Worm (Caenorhabditis elegans) whole organism, L4 larva: ENCODE data around the gene clec-255.

ENCODE experiments used
- D1046.2 ChIP-seq: fragments of 200-800 bp; sonication (Bioruptor generic); IDR thresholded peaks from 2 replicates; pipeline ENCODE4 v1.3.6; 2022; ENCODE audit warnings: missing genetic modification characterization, missing compliant biosample characterization
- aly-2 ChIP-seq: sonication (generic microtip); optimal IDR thresholded peaks from 2 replicates; lab custom pipeline; 2018; ENCODE audit warnings: missing biosample characterization, missing genetic modification characterization
- ama-1 ChIP-seq: fragments of 150-350 bp; optimal IDR thresholded peaks from 2 replicates; lab custom pipeline; 2014; ENCODE audit warnings: inconsistent platforms, mixed read lengths
- ceh-28 ChIP-seq: fragments of 150-350 bp; optimal IDR thresholded peaks from 2 replicates; lab custom pipeline; 2014; ENCODE audit warnings: missing biosample characterization, missing genetic modification reagents, missing genetic modification characterization
- ceh-44 ChIP-seq: fragments of 200-800 bp; sonication (Bioruptor generic); IDR thresholded peaks from 2 replicates; pipeline ENCODE4 v1.3.6; 2022; ENCODE audit warnings: missing genetic modification reagents, missing genetic modification characterization, missing compliant biosample characterization
- ceh-62 ChIP-seq: sonication (generic microtip); optimal IDR thresholded peaks from 2 replicates; lab custom pipeline; 2017; ENCODE audit warnings: missing biosample characterization, missing genetic modification characterization
- daf-16 ChIP-seq, 3 experiments: sonication (generic microtip); optimal IDR thresholded peaks; 2 replicates each; lab custom pipeline; 2016 to 2017; ENCODE audit warnings: missing genetic modification characterization in 3 of 3, missing genetic modification reagents in 3 of 3, mild to moderate bottlenecking in 2 of 3, missing compliant biosample characterization in 2 of 3, missing biosample characterization in 1 of 3, moderate library complexity in 1 of 3
- daf-19 ChIP-seq: fragments of 200-800 bp; sonication (Bioruptor generic); conservative IDR thresholded peaks from 2 replicates; pipeline ENCODE4 v1.3.6; 2022; ENCODE audit warnings: missing genetic modification characterization, missing compliant biosample characterization
- dmd-6 ChIP-seq: fragments of 200-800 bp; sonication (Bioruptor generic); IDR thresholded peaks from 2 replicates; pipeline ENCODE4 v1.3.6; 2022; ENCODE audit warnings: missing genetic modification reagents, missing genetic modification characterization, missing compliant biosample characterization
- dpl-1 ChIP-seq: fragments of 150-350 bp; optimal IDR thresholded peaks from 2 replicates; lab custom pipeline; 2014; ENCODE audit warnings: missing biosample characterization, missing genetic modification reagents, missing genetic modification characterization
- duxl-1 ChIP-seq: sonication (generic microtip); optimal IDR thresholded peaks from 2 replicates; lab custom pipeline; 2016; ENCODE audit warnings: mild to moderate bottlenecking, missing genetic modification characterization, moderate library complexity, missing compliant biosample characterization; ENCODE audit not compliant: poor library complexity
- egl-27 ChIP-seq: sonication (generic microtip); optimal IDR thresholded peaks from 3 replicates; lab custom pipeline; 2017; ENCODE audit warnings: missing biosample characterization, missing genetic modification reagents, missing genetic modification characterization
- fkh-10 ChIP-seq: fragments of 150-350 bp; optimal IDR thresholded peaks from 2 replicates; lab custom pipeline; 2014; ENCODE audit warnings: missing biosample characterization, missing genetic modification reagents, missing genetic modification characterization
- hlh-11 ChIP-seq: fragments of 200-800 bp; sonication (Bioruptor generic); optimal IDR thresholded peaks from 2 replicates; lab custom pipeline; 2018; ENCODE audit warnings: mild to moderate bottlenecking, missing genetic modification characterization, missing compliant biosample characterization
- lim-7 ChIP-seq: fragments of 200-800 bp; sonication (Bioruptor generic); IDR thresholded peaks from 2 replicates; pipeline ENCODE4 v1.3.6; 2022; ENCODE audit warnings: missing genetic modification characterization, missing compliant biosample characterization
- lin-1 ChIP-seq: fragments of 200-800 bp; sonication (Bioruptor generic); IDR thresholded peaks from 2 replicates; pipeline ENCODE4 v1.3.6; 2022; ENCODE audit warnings: missing genetic modification reagents, missing genetic modification characterization, missing compliant biosample characterization
- lsy-2 ChIP-seq, 2 experiments: fragments of 150-350 bp in 1 of 2; sonication (generic microtip) in 1 of 2; optimal IDR thresholded peaks; 2 replicates each; lab custom pipeline; 2014 to 2017; ENCODE audit warnings: missing biosample characterization in 2 of 2, missing genetic modification characterization in 2 of 2
- mdl-1 ChIP-seq, 2 experiments: fragments of 150-350 bp in 1 of 2; sonication (generic microtip) in 1 of 2; optimal IDR thresholded peaks; 2 replicates each; lab custom pipeline; 2014 to 2017; ENCODE audit warnings: missing biosample characterization in 2 of 2, missing genetic modification characterization in 2 of 2
- mdt-29 ChIP-seq: fragments of 200-800 bp; sonication (Bioruptor generic); IDR thresholded peaks from 2 replicates; pipeline ENCODE4 v1.3.6; 2022; ENCODE audit warnings: missing genetic modification reagents, missing genetic modification characterization, missing compliant biosample characterization
- mep-1 ChIP-seq: fragments of 150-350 bp; sonication (generic microtip); optimal IDR thresholded peaks from 3 replicates; lab custom pipeline; 2014; ENCODE audit warnings: missing biosample characterization, missing genetic modification characterization
- mxl-3 ChIP-seq: fragments of 200-800 bp; sonication (Bioruptor generic); optimal IDR thresholded peaks from 2 replicates; lab custom pipeline; 2018; ENCODE audit warnings: mild to moderate bottlenecking, missing genetic modification characterization, missing compliant biosample characterization
- nhr-10 ChIP-seq: fragments of 150-350 bp; optimal IDR thresholded peaks from 2 replicates; lab custom pipeline; 2014; ENCODE audit warnings: missing biosample characterization, missing genetic modification characterization
- nhr-11 ChIP-seq: fragments of 150-350 bp; optimal IDR thresholded peaks from 2 replicates; lab custom pipeline; 2014; ENCODE audit warnings: missing biosample characterization, missing genetic modification characterization
- nhr-25 ChIP-seq: sonication (generic microtip); optimal IDR thresholded peaks from 2 replicates; lab custom pipeline; 2017; ENCODE audit warnings: missing genetic modification characterization, mild to moderate bottlenecking, missing compliant biosample characterization, antibody characterized with exemption, moderate library complexity, borderline replicate concordance; ENCODE audit not compliant: insufficient read depth
- nhr-42 ChIP-seq: fragments of 200-800 bp; sonication (Bioruptor generic); IDR thresholded peaks from 2 replicates; pipeline ENCODE4 v1.3.6; 2022; ENCODE audit warnings: missing genetic modification characterization, missing compliant biosample characterization
- php-3 ChIP-seq: fragments of 200-800 bp; sonication (Bioruptor generic); IDR thresholded peaks from 2 replicates; pipeline ENCODE4 v1.3.6; 2022; ENCODE audit warnings: missing genetic modification reagents, missing genetic modification characterization, missing compliant biosample characterization
- rbr-2 ChIP-seq: sonication (generic microtip); optimal IDR thresholded peaks from 2 replicates; lab custom pipeline; 2016; ENCODE audit warnings: missing genotype, missing genetic modification characterization, missing compliant biosample characterization
- saeg-2 ChIP-seq: fragments of 200-800 bp; sonication (Bioruptor generic); IDR thresholded peaks from 2 replicates; pipeline ENCODE4 v1.3.6; 2022; ENCODE audit warnings: missing genetic modification reagents, missing genetic modification characterization, missing compliant biosample characterization
- set-16 ChIP-seq: fragments of 200-800 bp; sonication (Bioruptor generic); IDR thresholded peaks from 2 replicates; pipeline ENCODE4 v1.3.6; 2022; ENCODE audit warnings: missing genetic modification reagents, missing genetic modification characterization, missing compliant biosample characterization
- snpc-4 ChIP-seq: fragments of 150-350 bp; optimal IDR thresholded peaks from 2 replicates; lab custom pipeline; 2014; ENCODE audit warnings: missing biosample characterization, missing genetic modification characterization
- tag-97 ChIP-seq: fragments of 200-800 bp; sonication (Bioruptor generic); IDR thresholded peaks from 2 replicates; pipeline ENCODE4 v1.3.6; 2022; ENCODE audit warnings: missing genetic modification characterization, missing compliant biosample characterization
- vab-7 ChIP-seq: fragments of 200-800 bp; sonication (Bioruptor generic); IDR thresholded peaks from 2 replicates; pipeline ENCODE4 v1.3.6; 2022; ENCODE audit warnings: missing genetic modification reagents, missing genetic modification characterization, missing compliant biosample characterization
- zip-11 ChIP-seq: fragments of 200-800 bp; sonication (Bioruptor generic); IDR thresholded peaks from 2 replicates; pipeline ENCODE4 v1.3.6; 2022; ENCODE audit warnings: missing genetic modification characterization, missing compliant biosample characterization
- zip-2 ChIP-seq: fragments of 150-350 bp; optimal IDR thresholded peaks from 2 replicates; lab custom pipeline; 2014; ENCODE audit warnings: missing biosample characterization, missing genetic modification characterization
- ztf-11 ChIP-seq: fragments of 150-350 bp; optimal IDR thresholded peaks from 2 replicates; lab custom pipeline; 2014; ENCODE audit warnings: missing biosample characterization, missing genetic modification characterization

clec-255 gene

ce11 chrV:18734381-18734780, 36.1 kb downstream of the clec-255 start, which contains the start of gene scl-20:
scl-20 (minus strand) TSS chrV:18734481.
- TF ChIP-seq lsy-2 (tag; optimal IDR thresholded peaks at IDR 0.05; lab: Kevin White, UChicago), result no peak
- no peak for TF ChIP-seq php-3 (GFP tag; lab: Robert Waterston, UW)
- TF ChIP-seq zip-2 (tag; lab: Kevin White, UChicago), result no peak
- TF ChIP-seq lim-7 (GFP tag; lab: Robert Waterston, UW), result no peak
- TF ChIP-seq ztf-11, result no peak
- TF ChIP-seq egl-27 (tag; lab: Kevin White, UChicago), result no peak
- no peak for TF ChIP-seq ama-1 (lab: Kevin White, UChicago)
- TF ChIP-seq fkh-10 (GFP tag; lab: Kevin White, UChicago), result no peak
- TF ChIP-seq ceh-28 (tag; lab: Kevin White, UChicago), result no peak
- no peak for TF ChIP-seq nhr-10 (tag; lab: Kevin White, UChicago)
- TF ChIP-seq daf-19 (GFP tag; lab: Robert Waterston, UW), result no peak
- no peak for TF ChIP-seq ceh-44
- TF ChIP-seq saeg-2, result no peak
- no peak for TF ChIP-seq tag-97
- no peak for TF ChIP-seq nhr-25

ce11 chrV:18733942-18734341, 36.6 kb downstream of the clec-255 start:
- TF ChIP-seq saeg-2 (no peak), mdt-29 (GFP tag; lab: Robert Waterston, UW) (no peak), tag-97 (no peak), aly-2 (no peak), ztf-11 (no peak), duxl-1 (tag; lab: Kevin White, UChicago) (no peak), mdl-1 (tag; optimal IDR thresholded peaks at IDR 0.05; lab: Kevin White, UChicago) (no peak), rbr-2 (tag; lab: Kevin White, UChicago) (no peak), ceh-62 (tag; lab: Kevin White, UChicago) (no peak)

- TF ChIP-seq vab-7 (GFP tag; lab: Robert Waterston, UW), result no peak
- TF ChIP-seq daf-19 (GFP tag; lab: Robert Waterston, UW), result no peak
- no peak for TF ChIP-seq daf-16 (GFP tag; optimal IDR thresholded peaks at IDR 0.05; lab: Kevin White, UChicago)
- TF ChIP-seq daf-16 (tag; optimal IDR thresholded peaks at IDR 0.05; lab: Kevin White, UChicago), result no peak
- no peak for TF ChIP-seq mxl-3 (GFP tag; lab: Kevin White, UChicago)
- no peak for TF ChIP-seq ceh-28 (tag; lab: Kevin White, UChicago)
- no peak for TF ChIP-seq zip-11 (GFP tag; lab: Robert Waterston, UW)
- TF ChIP-seq snpc-4 (tag; lab: Kevin White, UChicago), result no peak
- TF ChIP-seq dpl-1 (GFP tag; lab: Kevin White, UChicago), result no peak
- no peak for TF ChIP-seq hlh-11 (tag; lab: Kevin White, UChicago)
- no peak for TF ChIP-seq lin-1 (GFP tag; lab: Robert Waterston, UW)
- no peak for TF ChIP-seq nhr-42 (GFP tag; lab: Robert Waterston, UW)
These were observed 38.9 kb downstream of the clec-255 start, which contains the start of the genes asp-18 and scl-19 for ce11 chrV:18731579-18732041. asp-18 (minus strand) TSS chrV:18731679. scl-19 (plus strand) TSS chrV:18731991.

ce11 chrV:18729324-18729924, 41.1 kb downstream of the clec-255 start, which contains the start of gene asp-19:
asp-19 (minus strand) TSS chrV:18729374.
- no peak for TF ChIP-seq lsy-2 (tag; optimal IDR thresholded peaks at IDR 0.05; lab: Kevin White, UChicago)
- peak; percentile 62 for TF ChIP-seq set-16 (GFP tag; lab: Robert Waterston, UW)

- no peak for TF ChIP-seq dmd-6
- TF ChIP-seq mep-1 (tag; lab: Kevin White, UChicago), result no peak
- no peak for TF ChIP-seq nhr-11 (tag; lab: Kevin White, UChicago)
- no peak for TF ChIP-seq hlh-11 (tag; lab: Kevin White, UChicago)
- no peak for TF ChIP-seq D1046.2 (GFP tag; lab: Robert Waterston, UW)
These were observed 44.7 kb downstream of the clec-255 start for ce11 chrV:18725858-18726257.
